Worm (Caenorhabditis elegans): ENCODE results near the gene acc-4.

ce11 chrIII:13458978-13459596, 24.8 kb downstream of the acc-4 start, which contains the start of gene tag-164:
- no peak for TF ChIP-seq tbx-37 (GFP tag; conservative IDR thresholded peaks at IDR 0.05)
- no peak for TF ChIP-seq flt-1 (GFP tag; IDR thresholded peaks at IDR 0.05)
- TF ChIP-seq B0310.2 (tag; optimal IDR thresholded peaks at IDR 0.05), result no peak
